Worm (Caenorhabditis elegans): ENCODE data around the gene oct-2.

ce11 chrX:11392924-11393323 lies 46.7 kb downstream of the oct-2 start, which contains the start of gene prx-12:
- no peak for TF ChIP-seq unc-39 (tag; optimal IDR thresholded peaks at IDR 0.05)
- no peak for TF ChIP-seq nhr-12 (tag; optimal IDR thresholded peaks at IDR 0.05)
- no peak for TF ChIP-seq lsy-2 (tag; optimal IDR thresholded peaks at IDR 0.05)
- no peak for TF ChIP-seq lin-13 (tag; optimal IDR thresholded peaks at IDR 0.05)
- TF ChIP-seq elt-1 (tag; optimal IDR thresholded peaks at IDR 0.05; ENCODE audit: borderline replicate concordance, insufficient read depth), result no peak
- TF ChIP-seq unc-62 (GFP tag; optimal IDR thresholded peaks at IDR 0.05), result no peak
- TF ChIP-seq mep-1 (tag; optimal IDR thresholded peaks at IDR 0.05), result no peak
